Fruit fly (Drosophila melanogaster) whole organism, wandering third instar larva: ENCODE measurements around the gene CG45428.

ENCODE experiments used
- Rel ChIP-seq, 2 experiments: fragments of 200-800 bp; sonication (Bioruptor generic) in 1 of 2; optimal IDR thresholded peaks; 2 replicates in 1 of 2; 3 replicates in 1 of 2; lab custom pipeline; 2016 to 2019; ENCODE audit warnings: mild to moderate bottlenecking in 2 of 2, missing biosample characterization in 2 of 2, missing genetic modification characterization in 2 of 2, moderate library complexity in 1 of 2
- fru ChIP-seq: fragments of 200-800 bp; sonication (Bioruptor generic); optimal IDR thresholded peaks from 3 replicates; lab custom pipeline; 2016; ENCODE audit warnings: missing biosample characterization, mild to moderate bottlenecking, missing genetic modification characterization
- h ChIP-seq: fragments of 200-800 bp; sonication (Bioruptor generic); optimal IDR thresholded peaks from 3 replicates; lab custom pipeline; 2016; ENCODE audit warnings: missing biosample characterization, mild to moderate bottlenecking, missing genetic modification characterization
- psq ChIP-seq: fragments of 200-800 bp; sonication (Bioruptor generic); optimal IDR thresholded peaks from 3 replicates; lab custom pipeline; 2017; ENCODE audit warnings: missing biosample characterization, mild to moderate bottlenecking, missing genetic modification characterization, moderate library complexity
- sage ChIP-seq: fragments of 200-800 bp; sonication (Bioruptor generic); optimal IDR thresholded peaks from 2 replicates; lab custom pipeline; 2016; ENCODE audit warnings: missing biosample characterization, mild to moderate bottlenecking, missing genetic modification characterization
- usp ChIP-seq: fragments of >200 bp; optimal IDR thresholded peaks from 2 replicates; lab custom pipeline; 2017; ENCODE audit warnings: missing biosample characterization, missing genetic modification characterization

DNA sequence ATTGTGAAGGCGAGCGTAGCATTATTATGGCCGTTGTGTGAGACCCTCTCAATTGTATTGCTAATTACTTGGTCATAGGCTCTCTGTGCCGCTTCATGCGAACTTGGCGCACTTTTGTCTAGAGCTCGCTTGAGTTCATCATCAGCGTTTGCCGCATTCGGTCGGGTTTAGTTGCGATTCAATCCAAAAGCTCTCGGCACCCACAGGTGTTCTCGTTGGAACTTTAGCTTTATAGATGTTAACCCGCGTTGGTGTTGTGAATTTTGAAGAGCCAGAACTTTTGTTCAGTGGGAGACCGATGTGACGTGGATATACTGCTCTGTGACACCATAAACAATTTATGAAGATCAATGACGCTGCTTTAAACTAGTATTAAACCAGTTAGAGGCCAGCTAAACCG, 44.0 kb upstream of the CG45428 start, which contains the start of gene slif:
- TF ChIP-seq Rel (GFP tag; optimal IDR thresholded peaks at IDR 0.05; lab: Kevin White, UChicago) (no peak), Rel (tag; optimal IDR thresholded peaks at IDR 0.05; lab: Kevin White, UChicago) (no peak), h (GFP tag; lab: Kevin White, UChicago) (no peak), usp (GFP tag; lab: Kevin White, UChicago) (no peak), fru (GFP tag; lab: Kevin White, UChicago) (no peak), psq (GFP tag; lab: Kevin White, UChicago) (no peak), sage (GFP tag; lab: Kevin White, UChicago) (no peak)
